Fruit fly (Drosophila melanogaster) whole organism, embryonic: ENCODE results near the gene eIF4G2.

Experiments
- Ada2b ChIP-seq: fragments of 200-800 bp; sonication (Bioruptor generic); IDR thresholded peaks from 2 replicates; pipeline ENCODE4 v1.3.6; 2022; ENCODE audit warnings: missing biosample characterization, missing genetic modification characterization
- CG1024 ChIP-seq: fragments of 200-800 bp; sonication (Bioruptor generic); IDR thresholded peaks from 2 replicates; pipeline ENCODE4 v1.3.6; 2022; ENCODE audit warnings: missing biosample characterization, missing genetic modification characterization
- CG10462 ChIP-seq: fragments of 200-800 bp; sonication (Bioruptor generic); optimal IDR thresholded peaks from 2 replicates; lab custom pipeline; 2016; ENCODE audit warnings: missing biosample characterization, missing genetic modification characterization
- CG10543 ChIP-seq: fragments of 200-800 bp; sonication (Bioruptor generic); optimal IDR thresholded peaks from 3 replicates; lab custom pipeline; 2017; ENCODE audit warnings: missing biosample characterization, mild to moderate bottlenecking, missing genetic modification characterization, moderate library complexity
- CG11696 ChIP-seq: fragments of 200-800 bp; sonication (Bioruptor generic); IDR thresholded peaks from 2 replicates; pipeline ENCODE4 v1.3.6; 2022; ENCODE audit warnings: missing biosample characterization, missing genetic modification characterization
- CG12942 ChIP-seq: fragments of 200-800 bp; sonication (Bioruptor generic); optimal IDR thresholded peaks from 3 replicates; lab custom pipeline; 2016; ENCODE audit warnings: missing biosample characterization, missing genetic modification characterization
- CG13123 ChIP-seq: fragments of 200-800 bp; sonication (Bioruptor generic); optimal IDR thresholded peaks from 2 replicates; lab custom pipeline; 2016; ENCODE audit warnings: missing biosample characterization, missing genetic modification characterization
- CG14014 ChIP-seq: fragments of 200-800 bp; sonication (Bioruptor generic); IDR thresholded peaks from 2 replicates; pipeline ENCODE4 v1.3.6; 2022; ENCODE audit warnings: missing biosample characterization, missing genetic modification characterization
- CG14667 ChIP-seq: fragments of 200-800 bp; sonication (Bioruptor generic); IDR thresholded peaks from 2 replicates; pipeline ENCODE4 v1.3.6; 2022; ENCODE audit warnings: missing biosample characterization, missing genetic modification characterization
- CG14860 ChIP-seq: fragments of 200-800 bp; sonication (Bioruptor generic); IDR thresholded peaks from 3 replicates; pipeline ENCODE4 v1.3.6; 2022; ENCODE audit warnings: missing biosample characterization, missing genetic modification characterization; ENCODE audit not compliant: partially characterized antibody
- CG15073 ChIP-seq: fragments of 200-800 bp; sonication (Bioruptor generic); optimal IDR thresholded peaks from 2 replicates; lab custom pipeline; 2016; ENCODE audit warnings: missing biosample characterization, missing genetic modification characterization
- CG15479 ChIP-seq: fragments of 200-800 bp; sonication (Bioruptor generic); optimal IDR thresholded peaks from 3 replicates; lab custom pipeline; 2019; ENCODE audit warnings: missing biosample characterization, mild to moderate bottlenecking, missing genetic modification characterization, moderate library complexity
- CG17385 ChIP-seq: fragments of 200-800 bp; sonication (Bioruptor generic); optimal IDR thresholded peaks from 3 replicates; lab custom pipeline; 2018; ENCODE audit warnings: missing biosample characterization, mild to moderate bottlenecking, missing genetic modification characterization
- CG1792 ChIP-seq: fragments of 200-800 bp; sonication (Bioruptor generic); optimal IDR thresholded peaks from 2 replicates; lab custom pipeline; 2016; ENCODE audit warnings: missing biosample characterization, missing genetic modification characterization
- CG30403 ChIP-seq: fragments of 200-800 bp; sonication (Bioruptor generic); optimal IDR thresholded peaks from 3 replicates; lab custom pipeline; 2016; ENCODE audit warnings: missing biosample characterization, missing genetic modification characterization
- CG3407 ChIP-seq: fragments of 200-800 bp; sonication (Bioruptor generic); optimal IDR thresholded peaks from 2 replicates; lab custom pipeline; 2018; ENCODE audit warnings: missing biosample characterization, mild to moderate bottlenecking, missing genetic modification characterization
- CG34224 ChIP-seq: fragments of 200-800 bp; sonication (Bioruptor generic); IDR thresholded peaks from 3 replicates; pipeline ENCODE4 v1.3.6; 2022; ENCODE audit warnings: missing biosample characterization, missing genetic modification characterization; ENCODE audit not compliant: partially characterized antibody
- CG4854 ChIP-seq: fragments of 200-800 bp; sonication (Bioruptor generic); optimal IDR thresholded peaks from 2 replicates; lab custom pipeline; 2016; ENCODE audit warnings: missing biosample characterization, missing genetic modification characterization, inconsistent platforms
- CG8359 ChIP-seq: fragments of 200-800 bp; sonication (Bioruptor generic); optimal IDR thresholded peaks from 2 replicates; lab custom pipeline; 2017; ENCODE audit warnings: missing biosample characterization, mild to moderate bottlenecking, missing genetic modification characterization, borderline replicate concordance
- CG9609 ChIP-seq: fragments of 200-800 bp; sonication (Bioruptor generic); optimal IDR thresholded peaks from 3 replicates; lab custom pipeline; 2016; ENCODE audit warnings: missing biosample characterization, missing genetic modification characterization
- CG9932 ChIP-seq: fragments of 200-800 bp; sonication (Bioruptor generic); IDR thresholded peaks from 2 replicates; pipeline ENCODE4 v1.3.6; 2022; ENCODE audit warnings: missing biosample characterization, missing genetic modification characterization
- D19A ChIP-seq: fragments of 200-800 bp; optimal IDR thresholded peaks from 3 replicates; lab custom pipeline; 2019; ENCODE audit warnings: missing biosample characterization, mild to moderate bottlenecking, missing genetic modification characterization, moderate library complexity
- Dll ChIP-seq: fragments of 200-800 bp; sonication (Bioruptor generic); IDR thresholded peaks from 4 replicates; pipeline ENCODE4 v1.3.6; 2022; ENCODE audit warnings: missing biosample characterization, missing genetic modification characterization; ENCODE audit not compliant: partially characterized antibody
- ERR ChIP-seq: fragments of 200-800 bp; sonication (Bioruptor generic); optimal IDR thresholded peaks from 2 replicates; lab custom pipeline; 2016; ENCODE audit warnings: missing biosample characterization, missing genetic modification characterization
- GATAe ChIP-seq: fragments of 200-800 bp; sonication (Bioruptor generic); conservative IDR thresholded peaks from 2 replicates; pipeline ENCODE4 v1.3.6; 2022; ENCODE audit warnings: missing biosample characterization, missing genetic modification characterization
- HLH3B ChIP-seq: fragments of 200-800 bp; sonication (Bioruptor generic); IDR thresholded peaks from 2 replicates; pipeline ENCODE4 v1.3.6; 2022; ENCODE audit warnings: missing biosample characterization, missing genetic modification characterization
- Hey ChIP-seq: fragments of 200-800 bp; sonication (Bioruptor generic); optimal IDR thresholded peaks from 3 replicates; lab custom pipeline; 2018; ENCODE audit warnings: missing biosample characterization, mild to moderate bottlenecking, missing genetic modification characterization
- Hr51 ChIP-seq, 2 experiments: fragments of 200-800 bp; sonication (Bioruptor generic); optimal IDR thresholded peaks; 2 replicates in 1 of 2; 3 replicates in 1 of 2; lab custom pipeline; 2016 to 2018; ENCODE audit warnings: missing biosample characterization in 2 of 2, missing genetic modification characterization in 2 of 2, mild to moderate bottlenecking in 1 of 2, moderate library complexity in 1 of 2
- Six4 ChIP-seq: fragments of 200-800 bp; sonication (Bioruptor generic); optimal IDR thresholded peaks from 2 replicates; lab custom pipeline; 2016; ENCODE audit warnings: missing biosample characterization, missing genetic modification characterization
- Sox102F ChIP-seq: fragments of 200-800 bp; sonication (Bioruptor generic); optimal IDR thresholded peaks from 2 replicates; lab custom pipeline; 2018; ENCODE audit warnings: missing biosample characterization, mild to moderate bottlenecking, missing genetic modification characterization, moderate library complexity
- Sry-β ChIP-seq: fragments of 200-800 bp; sonication (Bioruptor generic); optimal IDR thresholded peaks from 2 replicates; lab custom pipeline; 2018; ENCODE audit warnings: missing biosample characterization, mild to moderate bottlenecking, missing genetic modification characterization, moderate library complexity
- Stat92E ChIP-seq, 3 experiments: fragments of >200 bp in 2 of 3; fragments of 200-800 bp in 1 of 3; sonication (Bioruptor generic) in 1 of 3; optimal IDR thresholded peaks; 2 replicates each; lab custom pipeline; 2017 to 2019; ENCODE audit warnings: missing biosample characterization in 3 of 3, missing genetic modification characterization in 3 of 3, mild to moderate bottlenecking in 1 of 3, moderate library complexity in 1 of 3
- Usf ChIP-seq: fragments of 200-800 bp; sonication (Bioruptor generic); optimal IDR thresholded peaks from 2 replicates; lab custom pipeline; 2017; ENCODE audit warnings: missing genotype, missing biosample characterization, missing genetic modification characterization
- ash1 ChIP-seq: fragments of 200-800 bp; sonication (Bioruptor generic); optimal IDR thresholded peaks from 2 replicates; lab custom pipeline; 2018; ENCODE audit warnings: missing biosample characterization, mild to moderate bottlenecking, missing genetic modification characterization
- bsh ChIP-seq, 2 experiments: fragments of 200-800 bp; sonication (Bioruptor generic); optimal IDR thresholded peaks; 2 replicates each; lab custom pipeline; 2017 to 2018; ENCODE audit warnings: mild to moderate bottlenecking in 2 of 2, missing biosample characterization in 2 of 2, missing genetic modification characterization in 2 of 2, moderate library complexity in 1 of 2
- cato ChIP-seq: fragments of 200-800 bp; sonication (Bioruptor generic); optimal IDR thresholded peaks from 2 replicates; lab custom pipeline; 2016; ENCODE audit warnings: missing biosample characterization, missing genetic modification characterization, borderline replicate concordance
- ci ChIP-seq: fragments of 200-800 bp; sonication (Bioruptor generic); IDR thresholded peaks from 3 replicates; pipeline ENCODE4 v1.3.6; 2022; ENCODE audit warnings: missing biosample characterization, missing genetic modification characterization
- danr ChIP-seq: fragments of 200-800 bp; sonication (Bioruptor generic); IDR thresholded peaks from 2 replicates; pipeline ENCODE4 v1.3.6; 2022; ENCODE audit warnings: missing biosample characterization, missing genetic modification characterization
- en ChIP-seq: fragments of 200-800 bp; sonication (Bioruptor generic); optimal IDR thresholded peaks from 2 replicates; lab custom pipeline; 2016; ENCODE audit warnings: missing biosample characterization, missing genetic modification characterization
- gce ChIP-seq: fragments of 200-800 bp; sonication (Bioruptor generic); IDR thresholded peaks from 3 replicates; pipeline ENCODE4 v1.3.6; 2022; ENCODE audit warnings: missing biosample characterization, missing genetic modification characterization
- hb ChIP-seq: fragments of 200-800 bp; sonication (Bioruptor generic); IDR thresholded peaks from 3 replicates; pipeline ENCODE4 v1.3.6; 2022; ENCODE audit warnings: missing biosample characterization, missing genetic modification characterization; ENCODE audit not compliant: partially characterized antibody
- jing ChIP-seq: fragments of 200-800 bp; sonication (Bioruptor generic); optimal IDR thresholded peaks from 2 replicates; lab custom pipeline; 2018; ENCODE audit warnings: missing biosample characterization, mild to moderate bottlenecking, missing genetic modification characterization
- klu ChIP-seq: fragments of 200-800 bp; sonication (Bioruptor generic); IDR thresholded peaks from 2 replicates; pipeline ENCODE4 v1.3.6; 2022; ENCODE audit warnings: missing biosample characterization, missing genetic modification characterization
- repo ChIP-seq: fragments of 200-800 bp; sonication (Bioruptor generic); optimal IDR thresholded peaks from 2 replicates; lab custom pipeline; 2016; ENCODE audit warnings: missing biosample characterization, missing genetic modification characterization
- rib ChIP-seq: fragments of 200-800 bp; sonication (Bioruptor generic); IDR thresholded peaks from 2 replicates; pipeline ENCODE4 v1.3.6; 2022; ENCODE audit warnings: missing biosample characterization, missing genetic modification characterization
- ro ChIP-seq: fragments of 200-800 bp; sonication (Bioruptor generic); IDR thresholded peaks from 2 replicates; pipeline ENCODE4 v1.3.6; 2022; ENCODE audit warnings: missing biosample characterization, missing genetic modification characterization
- slp2 ChIP-seq: fragments of 200-800 bp; sonication (Bioruptor generic); optimal IDR thresholded peaks from 2 replicates; lab custom pipeline; 2016; ENCODE audit warnings: missing biosample characterization, missing genetic modification characterization
- toy ChIP-seq: fragments of 200-800 bp; sonication (Bioruptor generic); IDR thresholded peaks from 2 replicates; pipeline ENCODE4 v1.3.6; 2022; ENCODE audit warnings: missing biosample characterization, missing genetic modification characterization
- trh ChIP-seq: fragments of 200-800 bp; sonication (Bioruptor generic); optimal IDR thresholded peaks from 2 replicates; lab custom pipeline; 2016; ENCODE audit warnings: missing biosample characterization, missing genetic modification characterization
- ttk ChIP-seq: fragments of 200-800 bp; sonication (Bioruptor generic); IDR thresholded peaks from 2 replicates; pipeline ENCODE4 v2.1.2; 2022; ENCODE audit warnings: missing biosample characterization, missing genetic modification characterization
- vvl ChIP-seq: fragments of 200-800 bp; sonication (Bioruptor generic); IDR thresholded peaks from 2 replicates; pipeline ENCODE4 v1.3.6; 2022; ENCODE audit warnings: missing biosample characterization, missing genetic modification characterization

Gene eIF4G2

DNA sequence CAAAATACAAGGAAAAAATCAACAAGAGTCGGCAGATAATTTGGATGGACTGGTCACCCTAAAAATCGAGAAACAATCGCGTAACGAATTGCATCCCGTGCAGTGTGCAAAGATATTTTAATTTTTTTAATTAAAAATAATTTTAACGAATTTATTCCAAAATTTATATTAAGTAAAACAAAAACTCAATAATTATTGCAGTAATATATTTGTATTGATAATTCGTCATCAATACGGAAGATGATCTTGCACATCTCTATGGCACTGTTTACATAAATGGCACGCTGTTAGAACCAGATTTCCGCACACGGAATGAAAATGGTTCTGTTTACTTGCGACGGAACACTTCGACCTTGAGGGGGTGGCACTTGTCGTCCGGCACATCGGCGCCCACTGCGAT is 46.2 kb downstream of the eIF4G2 start, which contains the start of gene tst:
TSS of gene tst (minus strand) at position 52 of the 400 bp plus-strand sequence.
- TF ChIP-seq CG9609 (GFP tag; lab: Kevin White, UChicago): peak; percentile 7
- peak; percentile 87 for TF ChIP-seq CG13123 (GFP tag; lab: Kevin White, UChicago)
- peak; percentile 96 for TF ChIP-seq Sox102F (GFP tag; lab: Kevin White, UChicago)
- peak; percentile 94 for TF ChIP-seq CG30403 (GFP tag; lab: Kevin White, UChicago)
- TF ChIP-seq CG3407 (GFP tag; lab: Kevin White, UChicago): peak; percentile 79
- peak in 1 of 3 experiments; percentile 36 for TF ChIP-seq Stat92E (GFP tag; optimal IDR thresholded peaks at IDR 0.05; lab: Kevin White, UChicago)
- TF ChIP-seq CG9932 (GFP tag; lab: Robert Waterston, UW): peak; percentile 98
- TF ChIP-seq Hey (tag; lab: Kevin White, UChicago): no peak
- peak; percentile 92 for TF ChIP-seq gce (GFP tag; lab: Robert Waterston, UW)
- TF ChIP-seq CG11696 (GFP tag; lab: Robert Waterston, UW): peak; percentile 83
- peak; percentile 45; the same call in 1 of the 3 replicates for TF ChIP-seq CG34224 (GFP tag; lab: Robert Waterston, UW)
- no peak for TF ChIP-seq CG1792
- peak; percentile 99 for TF ChIP-seq vvl (GFP tag; lab: Robert Waterston, UW)
- TF ChIP-seq CG15479 (GFP tag; lab: Kevin White, UChicago): no peak
- TF ChIP-seq Sry-β: peak; percentile 59
- TF ChIP-seq ro (GFP tag; lab: Robert Waterston, UW): peak; percentile 94
- peak; percentile 96 for TF ChIP-seq Ada2b (GFP tag; lab: Robert Waterston, UW)
- peak; percentile 81 for TF ChIP-seq cato
- TF ChIP-seq CG15073: peak; percentile 42
- TF ChIP-seq slp2 (GFP tag; lab: Kevin White, UChicago): peak; percentile 12
- no peak for TF ChIP-seq CG14860 (GFP tag; lab: Robert Waterston, UW)
- peak; percentile 56 for TF ChIP-seq jing (GFP tag; lab: Kevin White, UChicago)
- peak; percentile 92 for TF ChIP-seq rib (GFP tag; lab: Robert Waterston, UW)
- peak; percentile 91 for TF ChIP-seq ci (GFP tag; lab: Robert Waterston, UW)
- peak; percentile 77 for TF ChIP-seq toy (GFP tag; lab: Robert Waterston, UW)
- TF ChIP-seq Usf: peak; percentile 79
- no peak for TF ChIP-seq ERR (GFP tag; lab: Kevin White, UChicago)
- TF ChIP-seq repo (GFP tag; lab: Kevin White, UChicago): no peak
- TF ChIP-seq CG14014 (GFP tag; lab: Robert Waterston, UW): peak; percentile 96
- peak; percentile 84 for TF ChIP-seq trh
- peak; percentile 98 for TF ChIP-seq ttk (GFP tag; lab: Robert Waterston, UW)
- peak; percentile 98 for TF ChIP-seq CG14667
- peak; percentile 92 for TF ChIP-seq CG12942 (GFP tag; lab: Kevin White, UChicago)
- TF ChIP-seq en (GFP tag; lab: Kevin White, UChicago): no peak
- peak; percentile 85 for TF ChIP-seq D19A (tag; lab: Kevin White, UChicago)
- peak; percentile 81 for TF ChIP-seq Six4 (GFP tag; lab: Kevin White, UChicago)
- peak; percentile 54 for TF ChIP-seq CG8359 (GFP tag; lab: Kevin White, UChicago)
- TF ChIP-seq Dll (GFP tag; lab: Robert Waterston, UW): peak; percentile 71; the same call in 3 of the 4 replicates
- TF ChIP-seq HLH3B (GFP tag; lab: Robert Waterston, UW): peak; percentile 97
- peak; percentile 87 for TF ChIP-seq GATAe (GFP tag; lab: Robert Waterston, UW)
- TF ChIP-seq CG17385 (GFP tag; lab: Kevin White, UChicago): peak; percentile 84
- TF ChIP-seq CG4854 (GFP tag; lab: Kevin White, UChicago): no peak
- peak; percentile 61 for TF ChIP-seq CG10462 (GFP tag; lab: Kevin White, UChicago)
- peak; percentile 96 for TF ChIP-seq klu (GFP tag; lab: Robert Waterston, UW)
- no peak for TF ChIP-seq ash1
- peak; percentile 44 to 90 for TF ChIP-seq Hr51 (GFP tag; optimal IDR thresholded peaks at IDR 0.05; lab: Kevin White, UChicago)
- peak; percentile 44 to 93 for TF ChIP-seq bsh (GFP tag; optimal IDR thresholded peaks at IDR 0.05; lab: Kevin White, UChicago)
- peak; percentile 92 for TF ChIP-seq danr
- no peak for TF ChIP-seq hb (GFP tag; lab: Robert Waterston, UW)
- peak; percentile 86 for TF ChIP-seq CG1024 (GFP tag; lab: Robert Waterston, UW)
- TF ChIP-seq CG10543 (GFP tag; lab: Kevin White, UChicago): peak; percentile 53
